Worm (Caenorhabditis elegans): ENCODE data around the gene K02C4.2.

DNA sequence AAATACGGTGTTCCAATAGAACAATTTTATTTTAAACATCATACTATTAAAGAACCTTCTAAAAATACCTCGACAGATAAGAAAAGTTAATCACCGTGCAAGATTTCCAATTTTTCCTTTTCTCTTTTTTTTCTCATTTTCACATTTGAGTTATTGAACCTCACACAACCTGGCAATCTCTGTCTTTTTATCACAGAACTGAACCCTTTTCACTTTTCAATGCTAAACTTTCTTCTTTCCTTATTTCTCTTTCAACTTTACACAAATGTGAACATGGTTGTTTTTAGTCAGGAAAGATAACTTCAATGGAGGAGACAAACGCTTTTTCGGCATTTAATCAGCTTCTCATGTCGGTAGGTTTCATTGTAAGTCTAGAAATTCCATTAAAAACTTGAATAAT lies 22.7 kb upstream of the K02C4.2 start, which contains the start of gene T05H10.4:
- TF ChIP-seq mdl-1 (tag; optimal IDR thresholded peaks at IDR 0.05) (no peak), lin-13 (GFP tag; optimal IDR thresholded peaks at IDR 0.05) (no peak), dpl-1 (GFP tag; optimal IDR thresholded peaks at IDR 0.05) (no peak), unc-62 (GFP tag; optimal IDR thresholded peaks at IDR 0.05 in 1 of 2) (no peak), unc-62 (tag; optimal IDR thresholded peaks at IDR 0.05) (no peak), pha-4 (GFP tag; IDR thresholded peaks at IDR 0.05) (no peak), pha-4 (tag; optimal IDR thresholded peaks at IDR 0.05) (no peak), fkh-10 (GFP tag; optimal IDR thresholded peaks at IDR 0.05) (no peak), nhr-76 (tag; optimal IDR thresholded peaks at IDR 0.05) (no peak), nhr-48 (tag; optimal IDR thresholded peaks at IDR 0.05) (no peak), dmd-6 (GFP tag; IDR thresholded peaks at IDR 0.05) (no peak), nhr-11 (tag; optimal IDR thresholded peaks at IDR 0.05) (no peak), lin-39 (tag; optimal IDR thresholded peaks at IDR 0.05) (no peak), unc-130 (GFP tag; optimal IDR thresholded peaks at IDR 0.05) (no peak)
